Fruit fly (Drosophila melanogaster) whole organism, embryonic: ENCODE measurements around the gene CG14071.

Experiments
- Bteb2 ChIP-seq: fragments of 200-800 bp; sonication (Bioruptor generic); optimal IDR thresholded peaks from 2 replicates; lab custom pipeline; 2016; ENCODE audit warnings: missing biosample characterization, missing genetic modification characterization
- CG10274 ChIP-seq: fragments of 200-800 bp; sonication (Bioruptor generic); optimal IDR thresholded peaks from 3 replicates; lab custom pipeline; 2017; ENCODE audit warnings: missing biosample characterization, mild to moderate bottlenecking, missing genetic modification characterization
- CG10321 ChIP-seq: fragments of 200-800 bp; sonication (Bioruptor generic); IDR thresholded peaks from 2 replicates; pipeline ENCODE4 v1.3.6; 2022; ENCODE audit warnings: missing biosample characterization, missing genetic modification characterization
- CG11398 ChIP-seq: fragments of 200-800 bp; sonication (Bioruptor generic); optimal IDR thresholded peaks from 2 replicates; lab custom pipeline; 2016; ENCODE audit warnings: missing biosample characterization, missing genetic modification characterization
- CG11560 ChIP-seq: fragments of 200-800 bp; sonication (Bioruptor generic); IDR thresholded peaks from 3 replicates; pipeline ENCODE4 v1.3.6; 2022; ENCODE audit warnings: missing biosample characterization, missing genetic modification characterization
- CG11695 ChIP-seq: fragments of 200-800 bp; sonication (Bioruptor generic); IDR thresholded peaks from 3 replicates; pipeline ENCODE4 v1.3.6; 2022; ENCODE audit warnings: missing biosample characterization, missing genetic modification characterization
- CG11696 ChIP-seq: fragments of 200-800 bp; sonication (Bioruptor generic); IDR thresholded peaks from 2 replicates; pipeline ENCODE4 v1.3.6; 2022; ENCODE audit warnings: missing biosample characterization, missing genetic modification characterization
- CG13624 ChIP-seq: fragments of 200-800 bp; sonication (Bioruptor generic); optimal IDR thresholded peaks from 2 replicates; lab custom pipeline; 2016; ENCODE audit warnings: missing biosample characterization, missing genetic modification characterization
- CG14014 ChIP-seq: fragments of 200-800 bp; sonication (Bioruptor generic); IDR thresholded peaks from 2 replicates; pipeline ENCODE4 v1.3.6; 2022; ENCODE audit warnings: missing biosample characterization, missing genetic modification characterization
- CG14710 ChIP-seq: fragments of 200-800 bp; sonication (Bioruptor generic); optimal IDR thresholded peaks from 3 replicates; lab custom pipeline; 2019; ENCODE audit warnings: missing biosample characterization, mild to moderate bottlenecking, missing genetic modification characterization, moderate library complexity
- CG15514 ChIP-seq: fragments of 200-800 bp; sonication (Bioruptor generic); optimal IDR thresholded peaks from 3 replicates; lab custom pipeline; 2017; ENCODE audit warnings: missing biosample characterization, missing genetic modification characterization, mild to moderate bottlenecking, moderate library complexity, missing genetic modification reagents
- CG1602 ChIP-seq: fragments of 200-800 bp; sonication (Bioruptor generic); optimal IDR thresholded peaks from 3 replicates; lab custom pipeline; 2016; ENCODE audit warnings: missing biosample characterization, missing genetic modification characterization
- CG1603 ChIP-seq: fragments of 200-800 bp; sonication (Bioruptor generic); optimal IDR thresholded peaks from 2 replicates; lab custom pipeline; 2019; ENCODE audit warnings: missing biosample characterization, mild to moderate bottlenecking, missing genetic modification characterization, moderate library complexity
- CG1647 ChIP-seq: fragments of 200-800 bp; sonication (Bioruptor generic); optimal IDR thresholded peaks from 3 replicates; lab custom pipeline; 2016; ENCODE audit warnings: missing biosample characterization, missing genetic modification characterization
- CG2120 ChIP-seq: fragments of 200-800 bp; sonication (Bioruptor generic); optimal IDR thresholded peaks from 3 replicates; lab custom pipeline; 2016; ENCODE audit warnings: missing biosample characterization, missing genetic modification characterization
- CG30403 ChIP-seq: fragments of 200-800 bp; sonication (Bioruptor generic); optimal IDR thresholded peaks from 3 replicates; lab custom pipeline; 2016; ENCODE audit warnings: missing biosample characterization, missing genetic modification characterization
- CG3065 ChIP-seq: fragments of 200-800 bp; sonication (Bioruptor generic); optimal IDR thresholded peaks from 2 replicates; lab custom pipeline; 2016; ENCODE audit warnings: missing biosample characterization, missing genetic modification characterization
- CG32532 ChIP-seq: fragments of 200-800 bp; sonication (Bioruptor generic); IDR thresholded peaks from 2 replicates; pipeline ENCODE4 v1.3.6; 2022; ENCODE audit warnings: missing biosample characterization, missing genetic modification characterization
- CG4820 ChIP-seq: fragments of 200-800 bp; sonication (Bioruptor generic); optimal IDR thresholded peaks from 3 replicates; lab custom pipeline; 2016; ENCODE audit warnings: missing biosample characterization, missing genetic modification characterization
- CG6813 ChIP-seq: fragments of 200-800 bp; sonication (Bioruptor generic); optimal IDR thresholded peaks from 2 replicates; lab custom pipeline; 2017; ENCODE audit warnings: missing biosample characterization, missing genetic modification characterization, mild to moderate bottlenecking, moderate library complexity, missing genetic modification reagents
- CG7271 ChIP-seq: fragments of 200-800 bp; sonication (Bioruptor generic); optimal IDR thresholded peaks from 2 replicates; lab custom pipeline; 2018; ENCODE audit warnings: missing biosample characterization, mild to moderate bottlenecking, missing genetic modification characterization, moderate library complexity
- CG8290 ChIP-seq, 3 experiments: fragments of 200-800 bp; sonication (Bioruptor generic); optimal IDR thresholded peaks; 2 replicates each; lab custom pipeline; 2016 to 2019; ENCODE audit warnings: missing biosample characterization in 3 of 3, missing genetic modification characterization in 3 of 3, mild to moderate bottlenecking in 2 of 3, moderate library complexity in 1 of 3
- Dek ChIP-seq: fragments of 200-800 bp; sonication (Bioruptor generic); optimal IDR thresholded peaks from 3 replicates; lab custom pipeline; 2019; ENCODE audit warnings: missing biosample characterization, mild to moderate bottlenecking, missing genetic modification characterization, moderate library complexity
- Dll ChIP-seq: fragments of 200-800 bp; sonication (Bioruptor generic); IDR thresholded peaks from 4 replicates; pipeline ENCODE4 v1.3.6; 2022; ENCODE audit warnings: missing biosample characterization, missing genetic modification characterization; ENCODE audit not compliant: partially characterized antibody
- HLH4C ChIP-seq: fragments of 200-800 bp; sonication (Bioruptor generic); IDR thresholded peaks from 3 replicates; pipeline ENCODE4 v1.3.6; 2022; ENCODE audit warnings: missing biosample characterization, missing genetic modification characterization; ENCODE audit not compliant: partially characterized antibody
- Hr39 ChIP-seq: fragments of >200 bp; optimal IDR thresholded peaks from 2 replicates; lab custom pipeline; 2017
- MBD-R2 ChIP-seq: fragments of 200-800 bp; sonication (Bioruptor generic); IDR thresholded peaks from 2 replicates; pipeline ENCODE4 v1.3.6; 2022; ENCODE audit warnings: missing biosample characterization, missing genetic modification characterization
- Mad ChIP-seq: fragments of 200-800 bp; sonication (Bioruptor generic); optimal IDR thresholded peaks from 2 replicates; lab custom pipeline; 2016; ENCODE audit warnings: missing biosample characterization, missing genetic modification characterization
- Neu2 ChIP-seq: fragments of 200-800 bp; sonication (Bioruptor generic); optimal IDR thresholded peaks from 3 replicates; lab custom pipeline; 2016; ENCODE audit warnings: missing biosample characterization, missing genetic modification characterization, borderline replicate concordance
- YL-1 ChIP-seq: fragments of 200-800 bp; sonication (Bioruptor generic); optimal IDR thresholded peaks from 3 replicates; lab custom pipeline; 2017; ENCODE audit warnings: missing biosample characterization, mild to moderate bottlenecking, missing genetic modification characterization
- ara ChIP-seq: fragments of 200-800 bp; sonication (Bioruptor generic); IDR thresholded peaks from 2 replicates; pipeline ENCODE4 v1.3.6; 2022; ENCODE audit warnings: missing biosample characterization, missing genetic modification characterization
- cad ChIP-seq: fragments of >200 bp; optimal IDR thresholded peaks from 2 replicates; lab custom pipeline; 2017; ENCODE audit warnings: missing biosample characterization, missing genetic modification characterization
- corto ChIP-seq: fragments of 200-800 bp; sonication (Bioruptor generic); optimal IDR thresholded peaks from 2 replicates; lab custom pipeline; 2016; ENCODE audit warnings: missing biosample characterization, mild to moderate bottlenecking, missing genetic modification characterization, moderate library complexity
- danr ChIP-seq: fragments of 200-800 bp; sonication (Bioruptor generic); IDR thresholded peaks from 2 replicates; pipeline ENCODE4 v1.3.6; 2022; ENCODE audit warnings: missing biosample characterization, missing genetic modification characterization
- dmrt99B ChIP-seq: fragments of 200-800 bp; sonication (Bioruptor generic); optimal IDR thresholded peaks from 2 replicates; lab custom pipeline; 2018; ENCODE audit warnings: missing biosample characterization, mild to moderate bottlenecking, missing genetic modification characterization, moderate library complexity
- fd102C ChIP-seq: fragments of 200-800 bp; sonication (Bioruptor generic); optimal IDR thresholded peaks from 2 replicates; lab custom pipeline; 2018; ENCODE audit warnings: missing biosample characterization, mild to moderate bottlenecking, missing genetic modification characterization, moderate library complexity
- ham ChIP-seq: fragments of 200-800 bp; sonication (Bioruptor generic); IDR thresholded peaks from 2 replicates; pipeline ENCODE4 v1.3.6; 2022; ENCODE audit warnings: missing biosample characterization, missing genetic modification characterization
- ind ChIP-seq: fragments of 200-800 bp; sonication (Bioruptor generic); optimal IDR thresholded peaks from 3 replicates; lab custom pipeline; 2016; ENCODE audit warnings: missing biosample characterization, missing genetic modification characterization
- kay ChIP-seq: fragments of 200-800 bp; sonication (Bioruptor generic); optimal IDR thresholded peaks from 2 replicates; lab custom pipeline; 2016; ENCODE audit warnings: missing biosample characterization, missing genetic modification characterization
- odd ChIP-seq: fragments of 200-800 bp; sonication (Bioruptor generic); optimal IDR thresholded peaks from 2 replicates; lab custom pipeline; 2017; ENCODE audit warnings: missing biosample characterization, mild to moderate bottlenecking, missing genetic modification characterization
- otp ChIP-seq: fragments of 200-800 bp; sonication (Bioruptor generic); IDR thresholded peaks from 3 replicates; pipeline ENCODE4, ENCODE4 v1.3.6; 2022; ENCODE audit warnings: missing biosample characterization, missing genetic modification characterization
- pho ChIP-seq: fragments of 200-800 bp; sonication (Bioruptor generic); optimal IDR thresholded peaks from 2 replicates; lab custom pipeline; 2016; ENCODE audit warnings: missing biosample characterization, missing genetic modification characterization
- sd ChIP-seq: fragments of 200-800 bp; sonication (Bioruptor generic); optimal IDR thresholded peaks from 3 replicates; lab custom pipeline; 2018; ENCODE audit warnings: missing biosample characterization, mild to moderate bottlenecking, missing genetic modification characterization, moderate library complexity
- seq ChIP-seq: fragments of 200-800 bp; sonication (Bioruptor generic); IDR thresholded peaks from 2 replicates; pipeline ENCODE4 v1.3.6; 2022; ENCODE audit warnings: missing biosample characterization, missing genetic modification characterization
- sna ChIP-seq: fragments of 200-800 bp; sonication (Bioruptor generic); IDR thresholded peaks from 2 replicates; pipeline ENCODE4 v1.3.6; 2022; ENCODE audit warnings: missing biosample characterization, missing genetic modification characterization; ENCODE audit not compliant: partially characterized antibody
- so ChIP-seq: fragments of 200-800 bp; sonication (Bioruptor generic); IDR thresholded peaks from 3 replicates; pipeline ENCODE4 v1.3.6; 2022; ENCODE audit warnings: missing biosample characterization, missing genetic modification characterization
- sob ChIP-seq: fragments of 200-800 bp; sonication (Bioruptor generic); IDR thresholded peaks from 2 replicates; pipeline ENCODE4 v1.3.6; 2022; ENCODE audit warnings: missing biosample characterization, missing genetic modification characterization
- sug ChIP-seq: fragments of 200-800 bp; optimal IDR thresholded peaks from 2 replicates; lab custom pipeline; 2019; ENCODE audit warnings: missing biosample characterization, mild to moderate bottlenecking, missing genetic modification characterization, moderate library complexity
- tio ChIP-seq: fragments of 200-800 bp; sonication (Bioruptor generic); optimal IDR thresholded peaks from 2 replicates; lab custom pipeline; 2017; ENCODE audit warnings: missing biosample characterization, missing genetic modification characterization, inconsistent platforms
- usp ChIP-seq: fragments of >200 bp; optimal IDR thresholded peaks from 2 replicates; lab custom pipeline; 2017; ENCODE audit warnings: missing biosample characterization, missing genetic modification characterization

CG14071 gene

dm6 chr2L:10849511-10850191 lies 39.1 kb downstream of the CG14071 start, which contains the start of gene SmydA-3 (continued):
- TF ChIP-seq Neu2 (no peak), ham (GFP tag; lab: Robert Waterston, UW) (no peak), Hr39 (lab: Kevin White, UChicago) (no peak), CG6813 (GFP tag; lab: Kevin White, UChicago) (no peak), CG7271 (tag; lab: Kevin White, UChicago) (no peak), kay (no peak), ind (GFP tag; lab: Kevin White, UChicago) (peak; percentile 11), odd (GFP tag; lab: Kevin White, UChicago) (no peak), CG14014 (GFP tag; lab: Robert Waterston, UW) (no peak), cad (GFP tag; lab: Kevin White, UChicago) (no peak), danr (GFP tag; lab: Robert Waterston, UW) (no peak), CG1647 (GFP tag; lab: Kevin White, UChicago) (no peak), Dek (tag; lab: Kevin White, UChicago) (no peak), CG13624 (GFP tag; lab: Kevin White, UChicago) (no peak), CG11398 (GFP tag; lab: Kevin White, UChicago) (no peak), usp (GFP tag; lab: Kevin White, UChicago) (no peak), CG4820 (GFP tag; lab: Kevin White, UChicago) (no peak), CG3065 (no peak), CG11560 (tag; lab: Robert Waterston, UW) (no peak), CG10274 (no peak), pho (GFP tag; lab: Kevin White, UChicago) (no peak), seq (GFP tag; lab: Robert Waterston, UW) (peak; percentile 34; the same call in 1 of the 2 replicates), tio (GFP tag; lab: Kevin White, UChicago) (no peak), ara (GFP tag; lab: Robert Waterston, UW) (0 out of 2 replicates have a peak, but pooled peaks have one; percentile 30), otp (GFP tag; lab: Robert Waterston, UW) (no peak), dmrt99B (tag; lab: Kevin White, UChicago) (no peak), CG14710 (tag; lab: Kevin White, UChicago) (no peak), CG8290 (GFP tag; optimal IDR thresholded peaks at IDR 0.05; lab: Kevin White, UChicago) (no peak), CG8290 (tag; optimal IDR thresholded peaks at IDR 0.05; lab: Kevin White, UChicago) (no peak), CG15514 (peak; percentile 14), CG30403 (GFP tag; lab: Kevin White, UChicago) (peak; percentile 8), CG1602 (no peak), HLH4C (GFP tag; lab: Robert Waterston, UW) (no peak), CG11695 (GFP tag; lab: Robert Waterston, UW) (peak; percentile 63; the same call in 1 of the 3 replicates), YL-1 (GFP tag; lab: Kevin White, UChicago) (no peak), sug (tag; lab: Kevin White, UChicago) (no peak), CG2120 (no peak), fd102C (GFP tag; lab: Kevin White, UChicago) (no peak), sd (tag; lab: Kevin White, UChicago) (peak; percentile 62), Dll (GFP tag; lab: Robert Waterston, UW) (no peak), sna (no peak), MBD-R2 (no peak), CG1603 (no peak), corto (no peak), CG11696 (GFP tag; lab: Robert Waterston, UW) (peak; percentile 78), CG10321 (no peak), so (GFP tag; lab: Robert Waterston, UW) (peak; percentile 47; the same call in 1 of the 3 replicates), Mad (GFP tag; lab: Kevin White, UChicago) (no peak), CG32532 (GFP tag; lab: Robert Waterston, UW) (peak; percentile 45; the same call in 1 of the 2 replicates), Bteb2 (GFP tag; lab: Kevin White, UChicago) (no peak), sob (GFP tag; lab: Robert Waterston, UW) (0 out of 2 replicates have a peak, but pooled peaks have one; percentile 27)
